Worm (Caenorhabditis elegans) whole organism, dauer: Measurements from ENCODE around the gene C08F11.1.
"Not testable (repeated sequence)": the region's sequence is repeated elsewhere in the genome, so short reads cannot be mapped to it uniquely, and the experiment has no call there.

Experiments used
- unc-62 ChIP-seq: sonication (generic microtip); optimal IDR thresholded peaks from 2 replicates; lab custom pipeline; 2017; ENCODE audit warnings: missing biosample characterization, missing genetic modification reagents, missing genetic modification characterization

Gene C08F11.1

DNA sequence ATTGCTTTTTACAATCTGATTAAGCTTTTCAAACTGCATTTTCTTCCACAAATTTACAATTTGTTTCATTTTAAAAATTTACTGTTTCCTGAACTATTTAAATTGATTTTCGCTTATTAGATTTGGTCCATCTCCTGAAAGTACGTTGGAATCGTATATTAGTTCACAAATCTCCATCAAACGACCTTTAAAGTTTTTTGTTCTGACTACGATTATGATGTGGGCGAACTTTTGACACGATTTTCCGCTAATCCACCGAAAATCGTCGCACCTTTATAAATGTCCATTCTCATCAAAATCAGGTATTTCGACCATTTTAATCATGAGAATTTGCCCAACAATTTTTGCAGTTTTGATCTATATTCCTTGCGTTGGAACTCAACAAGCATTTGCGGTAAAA, at the start of gene C08F11.1:
Gene C08F11.1 (plus strand): TSS at position 301 of the 400 bp plus-strand sequence.
- no peak for TF ChIP-seq unc-62 (GFP tag; lab: Kevin White, UChicago)

DNA sequence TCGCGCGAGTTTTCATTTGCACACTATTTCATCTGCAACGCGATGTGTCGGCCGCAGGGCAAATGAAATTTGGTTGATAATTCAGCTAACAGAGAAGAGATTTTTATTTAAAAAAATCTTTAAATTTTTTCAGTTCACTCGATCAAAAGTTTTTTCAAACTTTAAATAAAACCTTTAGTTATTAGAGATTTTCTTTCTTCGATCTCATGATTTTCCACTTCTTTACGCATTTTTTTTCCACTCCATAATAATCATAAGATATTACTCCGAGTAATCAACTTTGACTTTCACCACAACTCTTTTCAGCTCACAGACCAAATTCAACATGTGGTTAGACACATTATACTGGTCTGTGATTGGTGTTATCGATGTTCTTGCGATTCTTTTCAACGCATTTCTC, 48.9 kb upstream of the C08F11.1 start, which contains the start of gene srd-10:
Gene srd-10 (plus strand): TSS at position 301 of the 400 bp plus-strand sequence.
- no peak for TF ChIP-seq unc-62 (GFP tag; lab: Kevin White, UChicago)

DNA sequence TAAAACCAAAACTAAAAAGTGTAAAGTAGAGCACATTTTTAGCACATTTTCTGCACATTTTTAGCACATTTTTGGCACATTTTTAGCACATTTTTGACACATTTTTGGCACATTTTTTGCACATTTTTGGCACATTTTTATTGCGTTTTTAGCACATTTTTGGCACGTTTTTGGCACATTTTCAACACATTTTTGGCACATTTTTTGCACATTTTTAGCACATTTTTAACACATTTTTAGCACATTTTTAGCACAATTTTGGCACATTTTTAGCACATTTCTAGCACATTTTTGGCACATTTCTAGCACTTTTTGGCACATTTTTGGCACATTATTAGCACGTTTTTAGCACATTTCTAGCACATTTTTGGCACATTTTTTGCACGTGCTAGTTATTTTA, 48.0 kb upstream of the C08F11.1 start:
- no peak for TF ChIP-seq unc-62 (GFP tag; lab: Kevin White, UChicago)

DNA sequence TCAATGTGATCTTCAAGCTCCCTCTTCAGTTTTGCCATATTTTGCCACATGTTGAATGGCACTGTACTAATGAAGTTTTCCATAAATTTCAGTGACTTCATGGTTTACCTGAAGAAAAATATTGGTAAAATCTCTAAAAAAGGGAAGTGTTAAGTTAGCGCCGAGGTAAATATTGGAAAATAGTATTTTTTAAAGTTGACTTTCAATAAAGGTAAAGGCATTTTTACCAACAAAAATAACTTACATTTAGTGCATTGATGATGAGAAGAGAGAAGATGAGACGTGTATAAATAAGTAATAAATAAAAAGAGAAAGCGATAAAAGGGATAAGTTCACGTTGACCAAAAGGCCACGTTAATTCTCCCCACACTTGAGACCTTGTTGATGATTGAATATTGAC, 45.5 kb upstream of the C08F11.1 start, which contains the start of gene Y45F10B.8:
Gene Y45F10B.8 (minus strand): TSS at position 101 of the 400 bp plus-strand sequence.
- TF ChIP-seq unc-62 (GFP tag; lab: Kevin White, UChicago), result not testable (repeated sequence)

DNA sequence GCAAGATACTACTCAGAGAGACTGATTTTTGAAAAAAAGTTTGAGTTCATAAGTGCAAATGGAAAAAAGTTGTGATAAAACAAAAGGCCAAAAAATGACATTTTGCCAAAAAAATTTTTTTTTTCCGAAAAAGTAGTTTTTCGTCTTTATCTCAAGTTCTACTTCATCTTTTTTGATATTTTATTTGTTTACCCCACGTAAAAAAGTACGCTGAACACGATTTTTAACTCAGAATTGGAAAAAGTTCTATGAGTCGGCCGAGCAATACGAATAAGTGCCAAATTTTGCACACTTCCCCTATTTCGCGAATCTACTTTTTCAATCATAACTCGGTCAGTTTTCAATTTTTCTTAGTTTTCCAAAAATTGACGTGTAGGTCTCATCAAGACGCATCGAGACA, 44.7 kb upstream of the C08F11.1 start, which contains the start of gene sru-16:
Gene sru-16 (plus strand): TSS at position 301 of the 400 bp plus-strand sequence.
- not testable (repeated sequence) for TF ChIP-seq unc-62 (GFP tag; lab: Kevin White, UChicago)

DNA sequence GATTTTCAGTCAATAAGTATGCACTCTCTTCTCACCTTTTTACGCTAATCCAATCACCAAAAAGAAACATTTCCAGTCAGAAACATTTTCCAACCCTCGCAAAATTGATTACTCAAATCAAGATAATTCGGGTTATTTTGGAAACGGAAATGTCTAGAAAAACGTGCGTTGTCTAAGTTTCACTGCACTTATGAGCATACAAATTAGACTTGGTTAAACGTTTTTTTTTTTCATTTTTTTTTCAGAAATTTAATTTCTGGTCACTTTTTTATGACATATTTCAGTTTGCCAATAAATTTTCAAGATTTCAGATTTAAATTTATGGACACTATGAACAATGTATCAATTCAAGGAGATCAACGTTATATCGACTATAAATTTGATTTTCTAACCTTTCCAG, 40.7 kb upstream of the C08F11.1 start, which contains the start of gene sru-12:
Gene sru-12 (plus strand): TSS at position 301 of the 400 bp plus-strand sequence.
- no peak for TF ChIP-seq unc-62 (GFP tag; lab: Kevin White, UChicago)

DNA sequence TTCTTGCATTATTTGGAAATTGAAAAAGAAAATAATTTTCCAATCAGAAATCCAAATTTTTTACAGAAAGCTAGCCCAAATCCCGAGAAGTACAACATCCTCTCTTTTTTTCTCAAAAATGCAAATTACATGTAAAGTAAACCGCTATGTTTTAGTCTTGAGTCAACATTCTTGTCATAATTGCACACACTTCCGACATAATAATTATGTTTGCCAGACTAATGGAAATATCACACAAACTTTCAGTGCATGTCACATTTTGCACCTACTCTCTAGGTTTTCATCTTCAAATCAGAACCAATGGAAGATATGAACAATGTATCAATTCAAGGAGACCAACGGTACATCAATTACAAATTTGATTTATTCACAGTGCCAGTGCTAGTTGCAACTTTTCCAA, 39.0 kb upstream of the C08F11.1 start, which contains the start of gene sru-11:
Gene sru-11 (plus strand): TSS at position 301 of the 400 bp plus-strand sequence.
- no peak for TF ChIP-seq unc-62 (GFP tag; lab: Kevin White, UChicago)

DNA sequence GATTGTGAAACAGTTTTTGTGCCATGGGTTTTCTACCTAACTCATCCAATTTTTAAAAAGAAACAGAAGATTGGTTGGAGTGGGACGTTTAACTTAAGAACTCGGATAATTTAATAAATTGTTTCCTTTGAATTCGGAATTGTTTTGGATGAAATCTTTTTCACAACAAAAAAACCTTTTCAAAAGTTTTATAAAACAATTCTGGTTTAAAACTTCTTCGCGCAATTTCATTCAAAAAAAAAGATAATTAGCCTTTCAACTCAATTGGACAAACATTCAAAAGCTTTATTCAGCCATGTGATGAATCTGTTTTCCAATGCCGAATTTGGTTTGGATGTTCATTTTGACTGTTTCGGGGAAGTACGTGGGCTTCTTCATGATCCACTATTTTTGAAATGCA, 36.5 kb upstream of the C08F11.1 start, which contains the start of gene Y45F10B.12:
Gene Y45F10B.12 (plus strand): TSS at position 301 of the 400 bp plus-strand sequence.
- no peak for TF ChIP-seq unc-62 (GFP tag; lab: Kevin White, UChicago)

DNA sequence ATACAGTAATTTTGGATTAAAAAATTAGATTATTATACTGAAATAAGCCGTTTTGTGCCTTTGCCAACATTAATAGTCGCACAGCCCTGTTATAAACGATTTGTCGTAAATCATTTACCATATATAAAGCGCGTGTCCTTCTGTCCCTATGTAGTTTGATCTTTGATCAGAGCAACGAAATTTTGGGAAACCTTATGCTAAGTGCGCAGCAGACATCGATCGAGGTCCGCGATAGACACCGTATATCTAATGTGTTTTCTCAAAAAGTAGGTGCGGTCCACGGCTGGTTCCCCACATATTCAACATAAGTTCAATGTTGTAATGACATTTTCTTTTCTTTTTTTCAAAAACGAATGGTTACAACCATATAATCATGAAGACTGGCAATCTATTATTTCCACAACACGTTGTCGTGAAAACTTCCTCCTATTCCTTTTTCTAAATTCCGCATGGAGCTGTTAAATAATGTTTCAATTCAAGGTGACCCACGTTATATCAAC, 35.0 kb upstream of the C08F11.1 start, which contains the start of gene sru-9:
Gene sru-9 (plus strand): TSS at position 450 of the 500 bp plus-strand sequence.
- not testable (repeated sequence) for TF ChIP-seq unc-62 (GFP tag; lab: Kevin White, UChicago)

DNA sequence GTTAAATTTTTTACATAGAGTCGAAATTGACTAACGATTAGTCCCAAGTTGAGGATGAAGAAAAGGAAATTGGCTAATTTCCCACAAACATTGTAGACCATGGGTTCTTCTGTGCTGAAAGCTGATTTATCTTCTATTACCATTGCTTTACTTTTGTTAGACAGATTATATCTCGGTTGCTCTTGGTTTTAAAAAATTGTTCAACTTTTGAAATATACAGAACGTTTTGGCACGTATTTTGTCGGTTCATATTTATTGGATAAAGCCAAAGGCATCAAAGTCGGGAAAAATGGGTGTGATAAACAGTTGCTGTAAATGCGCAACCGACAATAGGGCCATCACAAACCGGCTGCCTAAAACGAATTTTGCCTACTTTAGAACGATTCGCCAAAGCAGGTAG, 32.0 kb upstream of the C08F11.1 start, which contains the start of gene tsp-5:
Gene tsp-5 (minus strand): TSS at position 101 of the 400 bp plus-strand sequence.
- no peak for TF ChIP-seq unc-62 (GFP tag; lab: Kevin White, UChicago)

DNA sequence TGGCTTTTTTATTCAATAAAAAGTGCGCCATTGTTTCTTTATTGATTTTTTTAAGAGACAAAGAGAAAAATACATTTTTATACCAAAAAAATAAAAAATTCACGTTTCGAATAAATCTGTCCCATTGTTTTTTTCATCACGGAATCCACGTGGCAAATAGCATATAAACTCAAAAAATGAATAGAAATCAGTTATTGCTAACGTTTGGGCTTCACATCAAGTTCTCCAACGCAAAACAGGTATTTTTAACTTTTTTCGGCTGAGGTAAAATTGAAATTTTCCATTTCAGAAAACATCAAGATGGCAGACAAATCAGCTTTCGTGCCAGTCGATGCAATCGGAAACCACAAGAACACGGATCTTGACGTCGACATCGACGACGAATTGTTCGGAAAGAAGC, 30.3 kb upstream of the C08F11.1 start, which contains the start of gene Y45F10B.3:
Gene Y45F10B.3 (plus strand): TSS at position 301 of the 400 bp plus-strand sequence.
- no peak for TF ChIP-seq unc-62 (GFP tag; lab: Kevin White, UChicago)

DNA sequence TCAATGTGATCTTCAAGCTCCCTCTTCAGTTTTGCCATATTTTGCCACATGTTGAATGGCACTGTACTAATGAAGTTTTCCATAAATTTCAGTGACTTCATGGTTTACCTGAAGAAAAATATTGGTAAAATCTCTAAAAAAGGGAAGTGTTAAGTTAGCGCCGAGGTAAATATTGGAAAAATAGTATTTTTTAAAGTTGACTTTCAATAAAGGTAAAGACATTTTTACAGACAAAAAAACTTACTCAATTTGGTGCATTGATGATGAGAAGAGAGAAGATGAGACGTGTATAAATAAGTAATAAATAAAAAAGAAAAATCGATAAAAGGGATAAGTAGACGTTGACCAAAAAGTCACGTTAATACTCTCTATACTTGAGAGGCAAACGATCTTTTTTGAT, 25.8 kb upstream of the C08F11.1 start, which contains the start of gene Y45F10B.9:
Gene Y45F10B.9 (minus strand): TSS at position 101 of the 400 bp plus-strand sequence.
- not testable (repeated sequence) for TF ChIP-seq unc-62 (GFP tag; lab: Kevin White, UChicago)

DNA sequence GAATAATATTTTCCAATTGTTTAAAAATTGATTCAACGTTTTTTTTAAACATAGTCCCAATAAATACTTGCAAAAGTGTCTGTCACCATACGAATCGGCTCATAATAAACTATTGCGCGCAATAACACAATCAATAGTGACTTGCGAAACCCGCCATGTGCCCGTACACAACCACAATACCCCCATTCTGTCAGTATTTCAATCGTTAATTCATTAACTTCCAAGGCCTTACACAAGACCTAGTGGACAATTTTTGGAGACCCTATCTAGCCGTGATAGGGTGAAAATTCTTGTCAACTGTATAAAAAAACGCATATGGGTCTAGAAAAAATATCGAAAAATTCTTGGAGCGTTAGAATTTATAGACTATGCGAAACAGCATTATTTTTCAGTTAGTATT, 23.0 kb upstream of the C08F11.1 start:
- no peak for TF ChIP-seq unc-62 (GFP tag; lab: Kevin White, UChicago)

DNA sequence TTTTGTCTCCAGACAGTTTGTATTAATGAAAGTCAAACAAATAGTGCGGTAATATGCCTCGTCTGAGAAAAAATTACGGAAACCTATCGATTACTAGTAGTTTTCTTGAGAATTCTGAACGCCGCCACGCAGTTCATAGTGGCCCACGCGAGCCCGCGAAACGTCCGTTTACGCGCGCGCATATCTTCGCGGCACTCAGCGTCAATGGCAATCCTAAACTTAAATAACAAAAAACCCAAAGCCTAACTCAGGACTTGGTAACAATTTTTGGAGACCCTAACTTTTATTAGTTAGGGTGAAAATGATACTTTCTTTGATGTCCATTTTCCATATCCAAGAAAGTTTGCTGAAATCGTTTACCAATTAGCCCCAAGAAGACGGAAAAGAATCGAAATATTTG, 22.2 kb upstream of the C08F11.1 start:
- no peak for TF ChIP-seq unc-62 (GFP tag; lab: Kevin White, UChicago)

DNA sequence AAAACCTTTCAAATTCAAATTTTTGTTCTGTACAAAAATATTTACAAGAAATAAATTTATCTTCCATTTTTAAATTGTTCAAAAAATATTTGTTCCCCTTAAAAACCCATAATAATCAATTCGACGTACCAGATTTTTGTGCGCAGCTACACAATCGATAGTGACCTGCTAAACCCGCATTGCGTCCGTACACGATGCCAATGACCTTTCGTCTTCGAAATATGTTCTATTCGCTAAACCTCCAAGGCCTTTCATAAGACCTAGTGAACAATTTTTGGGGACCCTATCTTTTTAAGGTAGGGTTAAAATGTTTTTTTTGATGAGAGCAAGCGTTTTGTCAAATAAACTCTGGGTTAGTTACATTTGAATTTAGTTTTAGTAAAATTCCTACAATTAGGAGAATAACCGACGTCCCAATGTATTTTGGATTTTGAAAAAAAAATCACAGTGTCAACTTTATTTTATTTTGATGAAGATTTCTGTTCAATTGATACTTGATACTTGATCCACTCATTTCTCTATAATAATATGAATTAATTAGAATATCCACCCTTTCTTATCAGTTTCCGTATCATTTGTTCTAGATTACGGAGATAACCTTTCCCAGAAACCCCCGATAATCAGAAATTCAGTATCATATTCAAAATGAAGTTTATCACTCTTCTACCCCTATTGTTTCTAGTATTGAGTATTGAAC, 21.5 kb upstream of the C08F11.1 start, which contains the start of gene Y45F10B.59:
Gene Y45F10B.59 (plus strand): TSS at position 647 of the 697 bp plus-strand sequence.
- TF ChIP-seq unc-62 (GFP tag; lab: Kevin White, UChicago), result no peak

DNA sequence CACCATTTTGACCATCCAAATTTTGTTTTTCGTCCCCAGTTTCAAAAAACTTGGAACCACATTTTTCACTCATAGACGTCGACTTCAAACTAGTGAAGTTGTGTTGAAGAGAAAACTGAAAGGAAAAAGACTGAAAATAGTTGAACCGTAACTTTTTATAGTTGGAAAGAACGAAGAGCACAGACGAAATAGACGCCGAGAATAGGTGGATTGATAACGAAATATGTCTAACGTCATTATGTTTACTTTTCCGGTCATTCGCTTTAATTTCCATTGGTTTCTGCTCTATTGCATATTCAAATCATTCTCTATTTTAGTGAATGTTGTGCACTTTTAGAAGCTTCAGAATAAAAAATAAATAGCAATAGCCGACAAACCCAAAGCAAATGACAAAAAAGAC, 13.9 kb upstream of the C08F11.1 start, which contains the start of gene C08F11.13:
Gene C08F11.13 (minus strand): TSS at position 138 of the 400 bp plus-strand sequence.
- no peak for TF ChIP-seq unc-62 (GFP tag; lab: Kevin White, UChicago)
